Worm (Caenorhabditis elegans): Measurements from ENCODE around the gene adr-2.

- TF ChIP-seq snpc-4 (tag; optimal IDR thresholded peaks at IDR 0.05) (no peak), mep-1 (tag; optimal IDR thresholded peaks at IDR 0.05) (peak; percentile 25), attf-4 (tag; optimal IDR thresholded peaks at IDR 0.05) (no peak), Y105C5A.15 (GFP tag; IDR thresholded peaks at IDR 0.05) (no peak), mdl-1 (tag; optimal IDR thresholded peaks at IDR 0.05) (no peak), D1046.2 (GFP tag; IDR thresholded peaks at IDR 0.05) (no peak)
Observed at ce11 chrIII:7199467-7199866, 33.2 kb downstream of the adr-2 start.

Data from whole organism, L4 larva.